Fruit fly (Drosophila melanogaster) whole organism, prepupa: ENCODE results near the gene CG13058.

Source experiments
- CG10631 ChIP-seq: fragments of 200-800 bp; sonication (Bioruptor generic); optimal IDR thresholded peaks from 2 replicates; lab custom pipeline; 2016; ENCODE audit warnings: missing biosample characterization, missing genetic modification characterization
- CG16779 ChIP-seq: fragments of 200-800 bp; sonication (Bioruptor generic); optimal IDR thresholded peaks from 3 replicates; lab custom pipeline; 2017; ENCODE audit warnings: missing biosample characterization, mild to moderate bottlenecking, missing genetic modification characterization
- CG6808 ChIP-seq: fragments of 200-800 bp; sonication (Bioruptor generic); optimal IDR thresholded peaks from 3 replicates; lab custom pipeline; 2017; ENCODE audit warnings: missing biosample characterization, missing genetic modification characterization, mild to moderate bottlenecking, moderate library complexity, missing genetic modification reagents
- CG6854 ChIP-seq: fragments of 200-800 bp; sonication (Bioruptor generic); optimal IDR thresholded peaks from 2 replicates; lab custom pipeline; 2017; ENCODE audit warnings: missing biosample characterization, mild to moderate bottlenecking, missing genetic modification characterization
- Hr39 ChIP-seq: fragments of 200-800 bp; sonication (Bioruptor generic); optimal IDR thresholded peaks from 2 replicates; lab custom pipeline; 2016; ENCODE audit warnings: missing biosample characterization, missing genetic modification characterization
- lz ChIP-seq: fragments of 200-800 bp; sonication (Bioruptor generic); optimal IDR thresholded peaks from 3 replicates; lab custom pipeline; 2016; ENCODE audit warnings: missing biosample characterization, missing genetic modification characterization
- spab ChIP-seq: fragments of 200-800 bp; sonication (Bioruptor generic); optimal IDR thresholded peaks from 2 replicates; lab custom pipeline; 2017; ENCODE audit warnings: missing biosample characterization, mild to moderate bottlenecking, missing genetic modification characterization, missing genetic modification reagents
- topi ChIP-seq: fragments of 200-800 bp; sonication (Bioruptor generic); optimal IDR thresholded peaks from 3 replicates; lab custom pipeline; 2016; ENCODE audit warnings: missing biosample characterization, missing genetic modification characterization

dm6 chr3L:16367240-16367639 lies 38.6 kb downstream of the CG13058 start, which contains the start of gene Cpr72Ec:
- TF ChIP-seq lz, result no peak
- TF ChIP-seq Hr39, result no peak
- no peak for TF ChIP-seq topi
- no peak for TF ChIP-seq CG6854 (GFP tag; lab: Kevin White, UChicago)
- TF ChIP-seq CG16779, result no peak
- no peak for TF ChIP-seq CG10631 (GFP tag; lab: Kevin White, UChicago)
- TF ChIP-seq spab (GFP tag; lab: Kevin White, UChicago), result no peak
- TF ChIP-seq CG6808 (GFP tag; lab: Kevin White, UChicago), result no peak
